Worm (Caenorhabditis elegans) whole organism, L1 larva: ENCODE data around the gene phdh-1.
"Not testable (repeated sequence)": the region's sequence is repeated elsewhere in the genome, so short reads cannot be mapped to it uniquely, and the experiment has no call there.

ENCODE experiments used
- C34B4.2 ChIP-seq: sonication (generic microtip); optimal IDR thresholded peaks from 2 replicates; lab custom pipeline; 2017; ENCODE audit warnings: mild to moderate bottlenecking, missing genetic modification characterization, missing compliant biosample characterization
- F16B12.6 ChIP-seq: fragments of 150-350 bp; optimal IDR thresholded peaks from 2 replicates; lab custom pipeline; 2014; ENCODE audit warnings: missing biosample characterization, missing genetic modification characterization
- alr-1 ChIP-seq: fragments of 200-800 bp; sonication (Bioruptor generic); optimal IDR thresholded peaks from 2 replicates; lab custom pipeline; 2018; ENCODE audit warnings: borderline replicate concordance, mild to moderate bottlenecking, missing genetic modification characterization, missing compliant biosample characterization
- aly-2 ChIP-seq: fragments of 150-350 bp; optimal IDR thresholded peaks from 2 replicates; lab custom pipeline; 2014; ENCODE audit warnings: missing biosample characterization, missing genetic modification characterization
- blmp-1 ChIP-seq: fragments of 150-350 bp; optimal IDR thresholded peaks from 2 replicates; lab custom pipeline; 2014; ENCODE audit warnings: missing biosample characterization, missing genetic modification characterization
- ceh-82 ChIP-seq, 3 experiments: fragments of 150-350 bp in 1 of 3; sonication (generic microtip) in 2 of 3; optimal IDR thresholded peaks; 2 replicates each; lab custom pipeline; 2014 to 2017; ENCODE audit warnings: missing biosample characterization in 3 of 3, missing genetic modification characterization in 3 of 3
- ceh-88 ChIP-seq: fragments of 200-800 bp; sonication (Bioruptor generic); IDR thresholded peaks from 2 replicates; pipeline ENCODE4 v1.3.6; 2022; ENCODE audit warnings: missing genetic modification characterization, missing compliant biosample characterization
- efl-1 ChIP-seq, 4 experiments: fragments of 150-350 bp; optimal IDR thresholded peaks in 3 of 4; peaks in 1 of 4; 1 replicate in 1 of 4; 2 replicates in 3 of 4; lab custom pipeline; 2014; ENCODE audit warnings: missing biosample characterization in 2 of 4, missing genetic modification characterization in 2 of 4, missing genetic modification reagents in 2 of 4
- efl-3 ChIP-seq: fragments of 200-800 bp; sonication (Bioruptor generic); optimal IDR thresholded peaks from 2 replicates; lab custom pipeline; 2018; ENCODE audit warnings: mild to moderate bottlenecking, missing genetic modification characterization, missing compliant biosample characterization
- elt-2 ChIP-seq: sonication (generic microtip); optimal IDR thresholded peaks from 2 replicates; lab custom pipeline; 2016; ENCODE audit warnings: missing genetic modification characterization, mild to moderate bottlenecking, inconsistent platforms, missing compliant biosample characterization, missing genetic modification reagents
- elt-3 ChIP-seq, 6 experiments: fragments of 150-350 bp in 1 of 6; sonication (generic microtip); optimal IDR thresholded peaks; 2 replicates each; lab custom pipeline; 2017 to 2018; ENCODE audit warnings: missing biosample characterization in 6 of 6, missing genetic modification characterization in 6 of 6, inconsistent platforms in 1 of 6
- fkh-4 ChIP-seq: sonication (generic microtip); optimal IDR thresholded peaks from 2 replicates; lab custom pipeline; 2016; ENCODE audit warnings: missing compliant biosample characterization, missing genetic modification characterization, borderline replicate concordance
- jun-1 ChIP-seq: fragments of 150-350 bp; optimal IDR thresholded peaks from 2 replicates; lab custom pipeline; 2014; ENCODE audit warnings: missing biosample characterization, missing genetic modification reagents, missing genetic modification characterization
- lin-13 ChIP-seq: fragments of 150-350 bp; optimal IDR thresholded peaks from 2 replicates; lab custom pipeline; 2014; ENCODE audit warnings: missing biosample characterization, missing genetic modification reagents, missing genetic modification characterization
- lin-14 ChIP-seq: fragments of 200-800 bp; sonication (Bioruptor generic); optimal IDR thresholded peaks from 2 replicates; lab custom pipeline; 2018; ENCODE audit warnings: mild to moderate bottlenecking, missing genetic modification characterization, moderate library complexity, missing compliant biosample characterization
- lin-35 ChIP-seq, 2 experiments: fragments of 150-350 bp; optimal IDR thresholded peaks; 2 replicates each; lab custom pipeline; 2014; ENCODE audit warnings: missing biosample characterization in 2 of 2, missing genetic modification characterization in 2 of 2, missing genetic modification reagents in 2 of 2
- lin-39 ChIP-seq: fragments of 150-350 bp; optimal IDR thresholded peaks from 2 replicates; lab custom pipeline; 2014; ENCODE audit warnings: missing biosample characterization, missing genetic modification reagents, missing genetic modification characterization
- lir-3 ChIP-seq: sonication (generic microtip); optimal IDR thresholded peaks from 2 replicates; lab custom pipeline; 2016; ENCODE audit warnings: mild to moderate bottlenecking, missing genetic modification characterization, moderate library complexity, missing compliant biosample characterization; ENCODE audit not compliant: poor library complexity
- lsy-2 ChIP-seq, 2 experiments: fragments of 150-350 bp; optimal IDR thresholded peaks; 2 replicates each; lab custom pipeline; 2014; ENCODE audit warnings: missing biosample characterization in 2 of 2, missing genetic modification characterization in 2 of 2
- nhr-19 ChIP-seq: fragments of 200-800 bp; sonication (Bioruptor generic); conservative IDR thresholded peaks from 2 replicates; pipeline ENCODE4 v1.3.6; 2022; ENCODE audit warnings: missing genetic modification characterization, missing compliant biosample characterization
- nhr-20 ChIP-seq: sonication (generic microtip); optimal IDR thresholded peaks from 2 replicates; lab custom pipeline; 2016; ENCODE audit warnings: mild to moderate bottlenecking, missing genetic modification characterization, missing compliant biosample characterization
- nhr-71 ChIP-seq: sonication (generic microtip); optimal IDR thresholded peaks from 2 replicates; lab custom pipeline; 2016; ENCODE audit warnings: mild to moderate bottlenecking, missing genetic modification characterization, moderate library complexity, missing compliant biosample characterization
- nhr-90 ChIP-seq: sonication (generic microtip); optimal IDR thresholded peaks from 2 replicates; lab custom pipeline; 2016; ENCODE audit warnings: mild to moderate bottlenecking, missing genetic modification characterization, missing compliant biosample characterization; ENCODE audit not compliant: poor library complexity
- pax-3 ChIP-seq: fragments of 200-800 bp; sonication (Bioruptor generic); optimal IDR thresholded peaks from 2 replicates; lab custom pipeline; 2018; ENCODE audit warnings: mild to moderate bottlenecking, missing genetic modification characterization, moderate library complexity, missing compliant biosample characterization
- rnt-1 ChIP-seq: sonication (generic microtip); optimal IDR thresholded peaks from 2 replicates; lab custom pipeline; 2016; ENCODE audit warnings: mild to moderate bottlenecking, missing genetic modification characterization, moderate library complexity, missing compliant biosample characterization
- snu-23 ChIP-seq: sonication (generic microtip); optimal IDR thresholded peaks from 2 replicates; lab custom pipeline; 2016; ENCODE audit warnings: missing genetic modification characterization, missing compliant biosample characterization
- tlp-1 ChIP-seq: fragments of 150-350 bp; optimal IDR thresholded peaks from 2 replicates; lab custom pipeline; 2014; ENCODE audit warnings: missing biosample characterization, missing genetic modification characterization
- unc-86 ChIP-seq: sonication (generic microtip); optimal IDR thresholded peaks from 2 replicates; lab custom pipeline; 2016; ENCODE audit warnings: missing genetic modification characterization, missing compliant biosample characterization

The phdh-1 gene

ce11 chrII:13668844-13669441 lies 30.7 kb upstream of the phdh-1 start, which contains the start of gene C31C9.7 (continued):
- TF ChIP-seq alr-1 (tag; lab: Kevin White, UChicago) (no peak), lin-39 (tag; lab: Kevin White, UChicago) (no peak), lin-13 (GFP tag; lab: Kevin White, UChicago) (no peak), ceh-88 (no peak), C34B4.2 (tag; lab: Kevin White, UChicago) (no peak), ceh-82 (tag; optimal IDR thresholded peaks at IDR 0.05; lab: Kevin White, UChicago) (no peak), aly-2 (tag; lab: Kevin White, UChicago) (no peak), fkh-4 (tag; lab: Kevin White, UChicago) (no peak), rnt-1 (tag; lab: Kevin White, UChicago) (no peak)

ce11 chrII:13664993-13665680 lies 26.9 kb upstream of the phdh-1 start:
- TF ChIP-seq nhr-20, result peak; percentile 32
- TF ChIP-seq tlp-1 (tag; lab: Kevin White, UChicago), result peak; percentile 53
- no peak for TF ChIP-seq unc-86 (tag; lab: Kevin White, UChicago)
- TF ChIP-seq blmp-1 (tag; lab: Kevin White, UChicago), result peak; percentile 20
- TF ChIP-seq pax-3, result no peak
- TF ChIP-seq elt-3 (tag; optimal IDR thresholded peaks at IDR 0.05; lab: Kevin White, UChicago), result peak in 4 of 6 experiments; percentile 39 to 73 (median 60)
- TF ChIP-seq lin-35 (GFP tag; optimal IDR thresholded peaks at IDR 0.05; lab: Kevin White, UChicago), result peak in 1 of 2 experiments; percentile 8
- TF ChIP-seq F16B12.6 (tag; lab: Kevin White, UChicago), result no peak
- peak; percentile 15 for TF ChIP-seq jun-1 (tag; lab: Kevin White, UChicago)
- TF ChIP-seq elt-2, result peak; percentile 92
- TF ChIP-seq lin-13 (GFP tag; lab: Kevin White, UChicago), result no peak
- TF ChIP-seq nhr-71 (tag; lab: Kevin White, UChicago), result peak; percentile 28
- peak; percentile 35 for TF ChIP-seq lin-14 (GFP tag; lab: Kevin White, UChicago)
- peak in 1 of 2 experiments; percentile 26 for TF ChIP-seq lsy-2 (tag; optimal IDR thresholded peaks at IDR 0.05; lab: Kevin White, UChicago)
- TF ChIP-seq nhr-19, result 0 out of 2 replicates have a peak, but pooled peaks have one; percentile 4

DNA sequence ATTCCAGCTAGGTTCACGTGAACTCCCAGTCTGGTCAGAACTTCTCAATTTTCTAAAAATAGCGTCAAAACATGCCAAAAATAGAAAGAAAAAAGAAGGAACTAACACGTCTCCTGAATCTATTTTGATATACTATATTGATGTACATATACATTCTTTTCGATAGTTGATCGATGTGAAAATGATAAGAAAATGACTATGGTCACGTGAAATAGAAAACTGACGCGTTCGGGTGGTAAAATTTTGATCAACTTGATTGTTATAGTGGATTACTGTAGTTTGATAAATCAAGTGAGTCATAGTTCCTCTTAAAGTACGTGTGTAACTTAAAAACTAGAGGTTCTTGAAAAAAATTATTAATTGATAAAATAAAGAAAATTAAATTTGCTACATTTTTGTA lies 26.1 kb upstream of the phdh-1 start:
- TF ChIP-seq efl-1 (optimal IDR thresholded peaks at IDR 0.05; lab: Kevin White, UChicago) (no peak), efl-1 (GFP tag; optimal IDR thresholded peaks at IDR 0.05 in 1 of 2; lab: Kevin White, UChicago) (peak in 1 of 2 experiments; percentile 53), efl-3 (GFP tag; lab: Kevin White, UChicago) (no peak), elt-2 (peak; percentile 72), nhr-90 (tag; lab: Kevin White, UChicago) (peak; percentile 17), snu-23 (GFP tag; lab: Kevin White, UChicago) (no peak), lsy-2 (tag; optimal IDR thresholded peaks at IDR 0.05; lab: Kevin White, UChicago) (peak in 1 of 2 experiments; percentile 78), elt-3 (tag; optimal IDR thresholded peaks at IDR 0.05; lab: Kevin White, UChicago) (peak in 2 of 6 experiments; percentile 47 to 77), lin-35 (GFP tag; optimal IDR thresholded peaks at IDR 0.05; lab: Kevin White, UChicago) (peak in 1 of 2 experiments; percentile 38), blmp-1 (tag; lab: Kevin White, UChicago) (peak; percentile 50), nhr-20 (peak; percentile 39), nhr-71 (tag; lab: Kevin White, UChicago) (peak; percentile 39), lin-14 (GFP tag; lab: Kevin White, UChicago) (peak; percentile 3), aly-2 (tag; lab: Kevin White, UChicago) (no peak)

DNA sequence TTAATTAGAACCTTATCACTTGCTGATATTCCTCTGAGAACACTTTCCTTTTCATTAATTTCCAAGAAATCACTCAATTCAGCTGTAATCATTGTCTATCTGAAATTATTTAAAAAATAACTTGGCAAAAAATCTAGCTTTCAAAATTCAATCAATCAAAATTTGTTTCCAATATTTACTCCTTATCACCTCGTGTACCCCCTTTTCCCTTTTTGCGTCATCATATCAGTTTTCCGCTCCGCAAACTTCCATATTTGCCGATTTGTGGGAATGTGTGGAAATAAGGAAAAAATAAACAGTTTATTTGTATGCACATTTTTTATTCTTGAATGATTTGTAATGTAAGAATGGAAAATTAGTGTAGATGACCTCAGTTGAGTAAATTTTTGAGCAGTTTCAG lies 23.7 kb upstream of the phdh-1 start, which contains the start of gene C31C9.6:
C31C9.6 (minus strand) TSS at position 101 of the 400 bp plus-strand sequence.
- not testable (repeated sequence) for TF ChIP-seq elt-2; lir-3 (tag; lab: Kevin White, UChicago); efl-3 (GFP tag; lab: Kevin White, UChicago)
